Worm (Caenorhabditis elegans) whole organism, late embryonic: ENCODE results near the gene C01G10.17.

ENCODE experiments used
- C38D4.7 ChIP-seq: fragments of 200-800 bp; sonication (Bioruptor generic); optimal IDR thresholded peaks from 2 replicates; lab custom pipeline; 2018; ENCODE audit warnings: mild to moderate bottlenecking, missing genetic modification characterization, moderate library complexity, missing compliant biosample characterization
- F13H6.1 ChIP-seq: sonication (generic microtip); optimal IDR thresholded peaks from 2 replicates; lab custom pipeline; 2016; ENCODE audit warnings: missing genetic modification characterization, missing compliant biosample characterization
- K02D7.2 ChIP-seq: sonication (generic microtip); optimal IDR thresholded peaks from 2 replicates; lab custom pipeline; 2017; ENCODE audit warnings: mild to moderate bottlenecking, missing genetic modification characterization, missing compliant biosample characterization
- Y22D7AL.16 ChIP-seq: sonication (generic microtip); optimal IDR thresholded peaks from 2 replicates; lab custom pipeline; 2016; ENCODE audit warnings: missing genetic modification characterization, missing compliant biosample characterization
- ahr-1 ChIP-seq: sonication (generic microtip); optimal IDR thresholded peaks from 2 replicates; lab custom pipeline; 2016; ENCODE audit warnings: missing genetic modification characterization, missing compliant biosample characterization
- ceh-14 ChIP-seq: sonication (generic microtip); optimal IDR thresholded peaks from 2 replicates; lab custom pipeline; 2016; ENCODE audit warnings: missing genotype, missing genetic modification characterization, missing compliant biosample characterization
- ceh-19 ChIP-seq: fragments of 200-800 bp; sonication (Bioruptor generic); optimal IDR thresholded peaks from 2 replicates; lab custom pipeline; 2018; ENCODE audit warnings: mild to moderate bottlenecking, missing genetic modification characterization, missing compliant biosample characterization
- ceh-24 ChIP-seq: sonication (generic microtip); optimal IDR thresholded peaks from 2 replicates; lab custom pipeline; 2016; ENCODE audit warnings: mild to moderate bottlenecking, missing genetic modification characterization, missing compliant biosample characterization
- ceh-31 ChIP-seq: sonication (generic microtip); optimal IDR thresholded peaks from 2 replicates; lab custom pipeline; 2016; ENCODE audit warnings: missing genetic modification characterization, missing compliant biosample characterization
- ceh-34 ChIP-seq: sonication (generic microtip); optimal IDR thresholded peaks from 2 replicates; lab custom pipeline; 2016; ENCODE audit warnings: mild to moderate bottlenecking, missing genetic modification characterization, missing compliant biosample characterization
- ceh-45 ChIP-seq: fragments of 200-800 bp; sonication (Bioruptor generic); IDR thresholded peaks from 2 replicates; pipeline ENCODE4 v1.3.6; 2022; ENCODE audit warnings: missing genetic modification reagents, missing genetic modification characterization, missing compliant biosample characterization
- ceh-48 ChIP-seq: sonication (generic microtip); optimal IDR thresholded peaks from 2 replicates; lab custom pipeline; 2016; ENCODE audit warnings: missing genetic modification characterization, inconsistent platforms, missing compliant biosample characterization
- ceh-9 ChIP-seq: sonication (generic microtip); optimal IDR thresholded peaks from 2 replicates; lab custom pipeline; 2016; ENCODE audit warnings: mild to moderate bottlenecking, missing genetic modification characterization, inconsistent platforms, missing compliant biosample characterization
- che-1 ChIP-seq: sonication (generic microtip); optimal IDR thresholded peaks from 2 replicates; lab custom pipeline; 2016; ENCODE audit warnings: mild to moderate bottlenecking, missing genetic modification characterization, missing compliant biosample characterization
- elt-4 ChIP-seq: sonication (generic microtip); optimal IDR thresholded peaks from 2 replicates; lab custom pipeline; 2016; ENCODE audit warnings: missing genetic modification characterization, missing compliant biosample characterization
- fax-1 ChIP-seq: sonication (generic microtip); optimal IDR thresholded peaks from 2 replicates; lab custom pipeline; 2016; ENCODE audit warnings: missing genotype, missing genetic modification characterization, missing compliant biosample characterization
- fkh-6 ChIP-seq: sonication (generic microtip); optimal IDR thresholded peaks from 2 replicates; lab custom pipeline; 2016; ENCODE audit warnings: missing genetic modification characterization, missing compliant biosample characterization
- gmeb-2 ChIP-seq: sonication (generic microtip); optimal IDR thresholded peaks from 2 replicates; lab custom pipeline; 2016; ENCODE audit warnings: missing genetic modification characterization, inconsistent platforms, missing compliant biosample characterization
- hlh-13 ChIP-seq: fragments of 200-800 bp; sonication (Bioruptor generic); optimal IDR thresholded peaks from 2 replicates; lab custom pipeline; 2018; ENCODE audit warnings: mild to moderate bottlenecking, missing genetic modification characterization, missing compliant biosample characterization
- hlh-15 ChIP-seq: sonication (generic microtip); optimal IDR thresholded peaks from 2 replicates; lab custom pipeline; 2016; ENCODE audit warnings: missing genetic modification characterization, missing compliant biosample characterization
- hlh-6 ChIP-seq: sonication (generic microtip); optimal IDR thresholded peaks from 2 replicates; lab custom pipeline; 2016; ENCODE audit warnings: missing genotype, missing genetic modification characterization, missing compliant biosample characterization
- hlh-8 ChIP-seq: sonication (generic microtip); optimal IDR thresholded peaks from 2 replicates; lab custom pipeline; 2016; ENCODE audit warnings: missing genotype, missing genetic modification characterization, missing compliant biosample characterization
- madf-2 ChIP-seq: sonication (generic microtip); optimal IDR thresholded peaks from 2 replicates; lab custom pipeline; 2017; ENCODE audit warnings: missing genetic modification characterization, missing compliant biosample characterization
- mec-3 ChIP-seq: sonication (generic microtip); optimal IDR thresholded peaks from 2 replicates; lab custom pipeline; 2016; ENCODE audit warnings: borderline replicate concordance, missing genetic modification characterization, missing compliant biosample characterization
- nhr-11 ChIP-seq: fragments of 150-350 bp; optimal IDR thresholded peaks from 2 replicates; lab custom pipeline; 2014; ENCODE audit warnings: missing biosample characterization, missing genetic modification characterization
- npax-4 ChIP-seq: sonication (generic microtip); optimal IDR thresholded peaks from 2 replicates; lab custom pipeline; 2016; ENCODE audit warnings: missing genetic modification characterization, missing compliant biosample characterization
- odd-2 ChIP-seq: sonication (generic microtip); optimal IDR thresholded peaks from 2 replicates; lab custom pipeline; 2017; ENCODE audit warnings: antibody characterized with exemption, mild to moderate bottlenecking, missing genetic modification characterization, missing compliant biosample characterization
- pag-3 ChIP-seq: sonication (generic microtip); optimal IDR thresholded peaks from 2 replicates; lab custom pipeline; 2016; ENCODE audit warnings: missing compliant biosample characterization, missing genetic modification characterization, borderline replicate concordance
- pros-1 ChIP-seq: fragments of 150-350 bp; optimal IDR thresholded peaks from 2 replicates; lab custom pipeline; 2014; ENCODE audit warnings: missing biosample characterization, missing genetic modification reagents, missing genetic modification characterization
- ref-2 ChIP-seq: sonication (generic microtip); optimal IDR thresholded peaks from 2 replicates; lab custom pipeline; 2016; ENCODE audit warnings: missing genetic modification characterization, missing compliant biosample characterization
- sdc-2 ChIP-seq: sonication (generic microtip); optimal IDR thresholded peaks from 2 replicates; lab custom pipeline; 2016; ENCODE audit warnings: missing genotype, missing genetic modification characterization, missing compliant biosample characterization
- sox-4 ChIP-seq: sonication (generic microtip); optimal IDR thresholded peaks from 2 replicates; lab custom pipeline; 2017; ENCODE audit warnings: mild to moderate bottlenecking, missing genetic modification characterization, inconsistent platforms, missing compliant biosample characterization
- syd-9 ChIP-seq: sonication (generic microtip); optimal IDR thresholded peaks from 2 replicates; lab custom pipeline; 2016; ENCODE audit warnings: mild to moderate bottlenecking, missing genetic modification characterization, moderate library complexity, missing compliant biosample characterization
- tbx-2 ChIP-seq: sonication (generic microtip); optimal IDR thresholded peaks from 2 replicates; lab custom pipeline; 2016; ENCODE audit warnings: missing genetic modification characterization, missing compliant biosample characterization
- tbx-7 ChIP-seq: sonication (generic microtip); optimal IDR thresholded peaks from 2 replicates; lab custom pipeline; 2016; ENCODE audit warnings: missing genotype, missing genetic modification characterization, missing compliant biosample characterization
- unc-3 ChIP-seq, 2 experiments: fragments of 200-800 bp in 1 of 2; sonication (Bioruptor generic) in 1 of 2; sonication (generic microtip) in 1 of 2; conservative IDR thresholded peaks in 1 of 2; optimal IDR thresholded peaks in 1 of 2; 2 replicates each; pipeline versions ENCODE4 v1.3.6 to Lab custom; 2016 to 2022; ENCODE audit warnings: missing compliant biosample characterization in 2 of 2, missing genetic modification characterization in 2 of 2, missing genetic modification reagents in 1 of 2
- unc-42 ChIP-seq: sonication (generic microtip); optimal IDR thresholded peaks from 2 replicates; lab custom pipeline; 2016; ENCODE audit warnings: missing genotype, missing genetic modification characterization, missing compliant biosample characterization
- unc-55 ChIP-seq: sonication (generic microtip); optimal IDR thresholded peaks from 2 replicates; lab custom pipeline; 2017; ENCODE audit warnings: missing biosample characterization, missing genetic modification reagents, missing genetic modification characterization
- unc-86 ChIP-seq: sonication (generic microtip); optimal IDR thresholded peaks from 2 replicates; lab custom pipeline; 2016; ENCODE audit warnings: missing genetic modification characterization, missing compliant biosample characterization
- ztf-16 ChIP-seq: sonication (generic microtip); optimal IDR thresholded peaks from 2 replicates; lab custom pipeline; 2017; ENCODE audit warnings: missing genetic modification characterization, missing compliant biosample characterization

Gene C01G10.17

ce11 chrV:15065837-15066348 is 24.7 kb upstream of the C01G10.17 start, which contains the start of gene otub-1:
Gene otub-1, plus strand, starts transcription at chrV:15066298.
- TF ChIP-seq odd-2 = no peak
- TF ChIP-seq, all 69 proteins: peak for 0

- TF ChIP-seq ceh-31 (tag; lab: Kevin White, UChicago) (no peak), fkh-6 (tag; lab: Kevin White, UChicago) (no peak), K02D7.2 (tag; lab: Kevin White, UChicago) (no peak), ceh-45 (GFP tag; lab: Robert Waterston, UW) (no peak), unc-3 (GFP tag; conservative IDR thresholded peaks at IDR 0.05; lab: Robert Waterston, UW) (no peak), unc-3 (tag; optimal IDR thresholded peaks at IDR 0.05; lab: Kevin White, UChicago) (no peak), hlh-8 (no peak), sdc-2 (tag; lab: Kevin White, UChicago) (no peak), C38D4.7 (GFP tag; lab: Kevin White, UChicago) (no peak), gmeb-2 (no peak), ceh-14 (no peak), ceh-34 (tag; lab: Kevin White, UChicago) (no peak), ceh-19 (GFP tag; lab: Kevin White, UChicago) (no peak), ceh-48 (tag; lab: Kevin White, UChicago) (no peak), madf-2 (no peak), hlh-13 (GFP tag; lab: Kevin White, UChicago) (no peak), npax-4 (tag; lab: Kevin White, UChicago) (no peak), tbx-2 (tag; lab: Kevin White, UChicago) (no peak), fax-1 (no peak), syd-9 (tag; lab: Kevin White, UChicago) (no peak)
Measured at ce11 chrV:15067165-15067564, 23.4 kb upstream of the C01G10.17 start, which contains the start of gene C25D7.10. Gene C25D7.10, plus strand, starts transcription at chrV:15067465.

ce11 chrV:15068378-15068777 is 22.2 kb upstream of the C01G10.17 start, which contains the start of gene dnj-3:
Gene dnj-3, plus strand, starts transcription at chrV:15068678.
- TF ChIP-seq Y22D7AL.16 (no peak), ahr-1 (tag; lab: Kevin White, UChicago) (no peak), unc-3 (GFP tag; conservative IDR thresholded peaks at IDR 0.05; lab: Robert Waterston, UW) (no peak), unc-3 (tag; optimal IDR thresholded peaks at IDR 0.05; lab: Kevin White, UChicago) (no peak), npax-4 (tag; lab: Kevin White, UChicago) (no peak), hlh-15 (tag; lab: Kevin White, UChicago) (no peak), ceh-24 (tag; lab: Kevin White, UChicago) (no peak)

ce11 chrV:15069435-15069985 is 21.0 kb upstream of the C01G10.17 start:
- TF ChIP-seq nhr-11 (tag; lab: Kevin White, UChicago) (no peak), unc-42 (tag; lab: Kevin White, UChicago) (peak; percentile 73)

- TF ChIP-seq che-1 (tag; lab: Kevin White, UChicago) (no peak), ceh-24 (tag; lab: Kevin White, UChicago) (no peak), ref-2 (peak; percentile 55), nhr-11 (tag; lab: Kevin White, UChicago) (no peak), ahr-1 (tag; lab: Kevin White, UChicago) (no peak), hlh-15 (tag; lab: Kevin White, UChicago) (no peak), ztf-16 (tag; lab: Kevin White, UChicago) (no peak), pag-3 (no peak), ceh-45 (GFP tag; lab: Robert Waterston, UW) (no peak), tbx-7 (tag; lab: Kevin White, UChicago) (no peak), fax-1 (peak; percentile 32), unc-86 (peak; percentile 18), F13H6.1 (peak; percentile 52), gmeb-2 (no peak), elt-4 (tag; lab: Kevin White, UChicago) (no peak), ceh-9 (no peak), pros-1 (peak; percentile 73), sox-4 (tag; lab: Kevin White, UChicago) (no peak), ceh-31 (tag; lab: Kevin White, UChicago) (peak; percentile 92), hlh-6 (tag; lab: Kevin White, UChicago) (no peak), mec-3 (no peak), ceh-19 (GFP tag; lab: Kevin White, UChicago) (no peak), odd-2 (no peak), unc-55 (GFP tag; lab: Kevin White, UChicago) (peak; percentile 89)
Measured at ce11 chrV:15071015-15071810, 19.3 kb upstream of the C01G10.17 start, which contains the start of gene unc-76. Gene unc-76, plus strand, starts transcription at chrV:15071760.
